Fruit fly (Drosophila melanogaster): Measurements from ENCODE around the gene dop.

dop gene

dm6 chr3L:15565829-15566433 is at the start of gene dop (continued):
- TF ChIP-seq Side (GFP tag; optimal IDR thresholded peaks at IDR 0.05) (peak; percentile 43), Sox102F (GFP tag; optimal IDR thresholded peaks at IDR 0.05) (no peak), psq (GFP tag; optimal IDR thresholded peaks at IDR 0.05) (no peak), wek (GFP tag; optimal IDR thresholded peaks at IDR 0.05) (no peak), C15 (GFP tag; IDR thresholded peaks at IDR 0.05) (no peak)

- TF ChIP-seq pzg (GFP tag; optimal IDR thresholded peaks at IDR 0.05) (peak; percentile 13), BEAF-32 (GFP tag; optimal IDR thresholded peaks at IDR 0.05) (peak; percentile 66), MBD-R2 (GFP tag; IDR thresholded peaks at IDR 0.05) (peak; percentile 34; the same call in 1 of the 2 replicates), Fer1 (GFP tag; optimal IDR thresholded peaks at IDR 0.05) (no peak), ttk (GFP tag; IDR thresholded peaks at IDR 0.05) (no peak), CG3726 (GFP tag; IDR thresholded peaks at IDR 0.05) (no peak), Bgb (GFP tag; IDR thresholded peaks at IDR 0.05; ENCODE audit: partially characterized antibody) (peak; percentile 34), CG3995 (GFP tag; optimal IDR thresholded peaks at IDR 0.05) (peak; percentile 30), CG14014 (GFP tag; IDR thresholded peaks at IDR 0.05) (peak; percentile 27; the same call in 1 of the 2 replicates), HmgZ (tag; optimal IDR thresholded peaks at IDR 0.05) (peak; percentile 7), CG8290 (GFP tag; optimal IDR thresholded peaks at IDR 0.05) (no peak), CG8290 (tag; optimal IDR thresholded peaks at IDR 0.05) (peak in 1 of 2 experiments; percentile 10), CG34224 (GFP tag; IDR thresholded peaks at IDR 0.05; ENCODE audit: partially characterized antibody) (peak; percentile 43; the same call in 2 of the 3 replicates), dmrt99B (tag; optimal IDR thresholded peaks at IDR 0.05) (no peak), CG13287 (GFP tag; IDR thresholded peaks at IDR 0.05; ENCODE audit: partially characterized antibody) (peak; percentile 36; the same call in 1 of the 2 replicates), Dll (GFP tag; IDR thresholded peaks at IDR 0.05; ENCODE audit: partially characterized antibody) (peak; percentile 50; the same call in 1 of the 4 replicates), CkIIα-i1 (GFP tag; IDR thresholded peaks at IDR 0.05) (no peak), Dp (GFP tag; optimal IDR thresholded peaks at IDR 0.05) (peak; percentile 12), Sry-δ (GFP tag; optimal IDR thresholded peaks at IDR 0.05) (peak; percentile 38), lola (GFP tag; optimal IDR thresholded peaks at IDR 0.05) (peak in 1 of 3 experiments; percentile 57), unc-4 (GFP tag; IDR thresholded peaks at IDR 0.05; ENCODE audit: partially characterized antibody) (0 out of 2 replicates have a peak, but pooled peaks have one; percentile 36), Med (GFP tag) (peak; percentile 54), Doc3 (GFP tag; IDR thresholded peaks at IDR 0.05; ENCODE audit: partially characterized antibody) (0 out of 3 replicates have a peak, but pooled peaks have one; percentile 36), ssp (GFP tag; IDR thresholded peaks at IDR 0.05) (no peak), Rfx (GFP tag; IDR thresholded peaks at IDR 0.05) (0 out of 2 replicates have a peak, but pooled peaks have one; percentile 25), CG2116 (GFP tag; optimal IDR thresholded peaks at IDR 0.05) (peak; percentile 55), oc (tag; optimal IDR thresholded peaks at IDR 0.05) (no peak), CG2199 (GFP tag; IDR thresholded peaks at IDR 0.05) (peak; percentile 14; the same call in 1 of the 3 replicates)
Measured at dm6 chr3L:15516440-15516839, 49.4 kb upstream of the dop start.

dm6 chr3L:15516956-15517355 is 48.9 kb upstream of the dop start, which contains the start of gene CG13454:
Gene CG13454 (minus strand): TSS chr3L:15517056.
- 0 out of 2 replicates have a peak, but pooled peaks have one; percentile 8 for TF ChIP-seq Xrp1 (GFP tag; IDR thresholded peaks at IDR 0.05)
- TF ChIP-seq danr (GFP tag; IDR thresholded peaks at IDR 0.05): no peak
- TF ChIP-seq crp (GFP tag; optimal IDR thresholded peaks at IDR 0.05): peak in 1 of 2 experiments; percentile 1
- TF ChIP-seq Kr (GFP tag; optimal IDR thresholded peaks at IDR 0.05): peak; percentile 8
- TF ChIP-seq CG3838 (GFP tag; optimal IDR thresholded peaks at IDR 0.05): no peak
- peak; percentile 44 for TF ChIP-seq pros (GFP tag; optimal IDR thresholded peaks at IDR 0.05)
- no peak for TF ChIP-seq CG8281 (tag; optimal IDR thresholded peaks at IDR 0.05)
- TF ChIP-seq tll (GFP tag; optimal IDR thresholded peaks at IDR 0.05): peak in 1 of 2 experiments; percentile 32
- TF ChIP-seq twi (tag; optimal IDR thresholded peaks at IDR 0.05): peak; percentile 36
- peak; percentile 60 for TF ChIP-seq sens (GFP tag)
- TF ChIP-seq Lpt (GFP tag; optimal IDR thresholded peaks at IDR 0.05): no peak
- TF ChIP-seq Awh (GFP tag; IDR thresholded peaks at IDR 0.05): 0 out of 2 replicates have a peak, but pooled peaks have one; percentile 10
- TF ChIP-seq CG2199 (GFP tag; IDR thresholded peaks at IDR 0.05): 0 out of 3 replicates have a peak, but pooled peaks have one; percentile 21
- peak; percentile 69 for TF ChIP-seq zen (tag; optimal IDR thresholded peaks at IDR 0.05)

All from whole organism, embryonic.